Worm (Caenorhabditis elegans) whole organism, late embryonic: Measurements from ENCODE around the gene C03H5.3.

Experiments used
- C08G9.2 ChIP-seq: sonication (generic microtip); optimal IDR thresholded peaks from 2 replicates; lab custom pipeline; 2016; ENCODE audit warnings: mild to moderate bottlenecking, missing genetic modification characterization, moderate library complexity, missing compliant biosample characterization
- C38D4.7 ChIP-seq: fragments of 200-800 bp; sonication (Bioruptor generic); optimal IDR thresholded peaks from 2 replicates; lab custom pipeline; 2018; ENCODE audit warnings: mild to moderate bottlenecking, missing genetic modification characterization, moderate library complexity, missing compliant biosample characterization
- K09A11.1 ChIP-seq: sonication (generic microtip); optimal IDR thresholded peaks from 2 replicates; lab custom pipeline; 2017; ENCODE audit warnings: antibody characterized with exemption, mild to moderate bottlenecking, missing genetic modification characterization, missing compliant biosample characterization; ENCODE audit not compliant: insufficient read depth
- T23F11.4 ChIP-seq: fragments of 200-800 bp; sonication (Bioruptor generic); optimal IDR thresholded peaks from 2 replicates; lab custom pipeline; 2018; ENCODE audit warnings: mild to moderate bottlenecking, missing genetic modification characterization, missing compliant biosample characterization
- ahr-1 ChIP-seq: sonication (generic microtip); optimal IDR thresholded peaks from 2 replicates; lab custom pipeline; 2016; ENCODE audit warnings: missing genetic modification characterization, missing compliant biosample characterization
- ama-1 ChIP-seq: fragments of 150-350 bp; optimal IDR thresholded peaks from 2 replicates; lab custom pipeline; 2014
- ceh-18 ChIP-seq: sonication (generic microtip); optimal IDR thresholded peaks from 2 replicates; lab custom pipeline; 2016; ENCODE audit warnings: missing genetic modification characterization, missing compliant biosample characterization
- ceh-22 ChIP-seq: sonication (generic microtip); optimal IDR thresholded peaks from 2 replicates; lab custom pipeline; 2017; ENCODE audit warnings: missing biosample characterization, missing genetic modification characterization
- ceh-30 ChIP-seq: fragments of 150-350 bp; optimal IDR thresholded peaks from 2 replicates; lab custom pipeline; 2014; ENCODE audit warnings: missing biosample characterization, missing genetic modification characterization
- ceh-31 ChIP-seq: sonication (generic microtip); optimal IDR thresholded peaks from 2 replicates; lab custom pipeline; 2016; ENCODE audit warnings: missing genetic modification characterization, missing compliant biosample characterization
- ceh-34 ChIP-seq: sonication (generic microtip); optimal IDR thresholded peaks from 2 replicates; lab custom pipeline; 2016; ENCODE audit warnings: mild to moderate bottlenecking, missing genetic modification characterization, missing compliant biosample characterization
- ceh-45 ChIP-seq: fragments of 200-800 bp; sonication (Bioruptor generic); IDR thresholded peaks from 2 replicates; pipeline ENCODE4 v1.3.6; 2022; ENCODE audit warnings: missing genetic modification reagents, missing genetic modification characterization, missing compliant biosample characterization
- ceh-6 ChIP-seq: fragments of 200-800 bp; sonication (Bioruptor generic); optimal IDR thresholded peaks from 2 replicates; lab custom pipeline; 2018; ENCODE audit warnings: mild to moderate bottlenecking, missing genetic modification characterization, missing compliant biosample characterization
- fax-1 ChIP-seq: sonication (generic microtip); optimal IDR thresholded peaks from 2 replicates; lab custom pipeline; 2016; ENCODE audit warnings: missing genotype, missing genetic modification characterization, missing compliant biosample characterization
- fkh-10 ChIP-seq: fragments of 150-350 bp; optimal IDR thresholded peaks from 2 replicates; lab custom pipeline; 2014; ENCODE audit warnings: missing biosample characterization, missing genetic modification reagents, missing genetic modification characterization
- gmeb-2 ChIP-seq: sonication (generic microtip); optimal IDR thresholded peaks from 2 replicates; lab custom pipeline; 2016; ENCODE audit warnings: missing genetic modification characterization, inconsistent platforms, missing compliant biosample characterization
- hlh-6 ChIP-seq: sonication (generic microtip); optimal IDR thresholded peaks from 2 replicates; lab custom pipeline; 2016; ENCODE audit warnings: missing genotype, missing genetic modification characterization, missing compliant biosample characterization
- hlh-8 ChIP-seq: sonication (generic microtip); optimal IDR thresholded peaks from 2 replicates; lab custom pipeline; 2016; ENCODE audit warnings: missing genotype, missing genetic modification characterization, missing compliant biosample characterization
- lim-6 ChIP-seq: sonication (generic microtip); optimal IDR thresholded peaks from 2 replicates; lab custom pipeline; 2016; ENCODE audit warnings: missing genetic modification characterization, missing compliant biosample characterization
- lin-11 ChIP-seq: fragments of 200-800 bp; sonication (Bioruptor generic); optimal IDR thresholded peaks from 2 replicates; lab custom pipeline; 2018; ENCODE audit warnings: mild to moderate bottlenecking, missing genetic modification characterization, missing compliant biosample characterization
- madf-2 ChIP-seq: sonication (generic microtip); optimal IDR thresholded peaks from 2 replicates; lab custom pipeline; 2017; ENCODE audit warnings: missing genetic modification characterization, missing compliant biosample characterization
- mec-3 ChIP-seq: sonication (generic microtip); optimal IDR thresholded peaks from 2 replicates; lab custom pipeline; 2016; ENCODE audit warnings: borderline replicate concordance, missing genetic modification characterization, missing compliant biosample characterization
- nfya-1 ChIP-seq: sonication (generic microtip); optimal IDR thresholded peaks from 2 replicates; lab custom pipeline; 2017; ENCODE audit warnings: missing genetic modification characterization, mild to moderate bottlenecking, missing compliant biosample characterization, antibody characterized with exemption, moderate library complexity
- nhr-11 ChIP-seq: fragments of 150-350 bp; optimal IDR thresholded peaks from 2 replicates; lab custom pipeline; 2014; ENCODE audit warnings: missing biosample characterization, missing genetic modification characterization
- npax-4 ChIP-seq: sonication (generic microtip); optimal IDR thresholded peaks from 2 replicates; lab custom pipeline; 2016; ENCODE audit warnings: missing genetic modification characterization, missing compliant biosample characterization
- odd-2 ChIP-seq: sonication (generic microtip); optimal IDR thresholded peaks from 2 replicates; lab custom pipeline; 2017; ENCODE audit warnings: antibody characterized with exemption, mild to moderate bottlenecking, missing genetic modification characterization, missing compliant biosample characterization
- pag-3 ChIP-seq: sonication (generic microtip); optimal IDR thresholded peaks from 2 replicates; lab custom pipeline; 2016; ENCODE audit warnings: missing compliant biosample characterization, missing genetic modification characterization, borderline replicate concordance
- pha-2 ChIP-seq: sonication (generic microtip); optimal IDR thresholded peaks from 2 replicates; lab custom pipeline; 2017; ENCODE audit warnings: mild to moderate bottlenecking, missing genetic modification characterization, missing compliant biosample characterization
- pqm-1 ChIP-seq: sonication (generic microtip); optimal IDR thresholded peaks from 2 replicates; lab custom pipeline; 2016; ENCODE audit warnings: missing genetic modification characterization, missing compliant biosample characterization
- pros-1 ChIP-seq: fragments of 150-350 bp; optimal IDR thresholded peaks from 2 replicates; lab custom pipeline; 2014; ENCODE audit warnings: missing biosample characterization, missing genetic modification reagents, missing genetic modification characterization
- sdc-2 ChIP-seq: sonication (generic microtip); optimal IDR thresholded peaks from 2 replicates; lab custom pipeline; 2016; ENCODE audit warnings: missing genotype, missing genetic modification characterization, missing compliant biosample characterization
- sox-4 ChIP-seq: sonication (generic microtip); optimal IDR thresholded peaks from 2 replicates; lab custom pipeline; 2017; ENCODE audit warnings: mild to moderate bottlenecking, missing genetic modification characterization, inconsistent platforms, missing compliant biosample characterization
- tbx-2 ChIP-seq: sonication (generic microtip); optimal IDR thresholded peaks from 2 replicates; lab custom pipeline; 2016; ENCODE audit warnings: missing genetic modification characterization, missing compliant biosample characterization
- tbx-7 ChIP-seq: sonication (generic microtip); optimal IDR thresholded peaks from 2 replicates; lab custom pipeline; 2016; ENCODE audit warnings: missing genotype, missing genetic modification characterization, missing compliant biosample characterization
- ttx-3 ChIP-seq: sonication (generic microtip); optimal IDR thresholded peaks from 2 replicates; lab custom pipeline; 2016; ENCODE audit warnings: missing genetic modification reagents, missing genetic modification characterization, missing compliant biosample characterization
- unc-3 ChIP-seq, 2 experiments: fragments of 200-800 bp in 1 of 2; sonication (Bioruptor generic) in 1 of 2; sonication (generic microtip) in 1 of 2; conservative IDR thresholded peaks in 1 of 2; optimal IDR thresholded peaks in 1 of 2; 2 replicates each; pipeline versions ENCODE4 v1.3.6 to Lab custom; 2016 to 2022; ENCODE audit warnings: missing compliant biosample characterization in 2 of 2, missing genetic modification characterization in 2 of 2, missing genetic modification reagents in 1 of 2
- unc-55 ChIP-seq: sonication (generic microtip); optimal IDR thresholded peaks from 2 replicates; lab custom pipeline; 2017; ENCODE audit warnings: missing biosample characterization, missing genetic modification reagents, missing genetic modification characterization
- unc-86 ChIP-seq: sonication (generic microtip); optimal IDR thresholded peaks from 2 replicates; lab custom pipeline; 2016; ENCODE audit warnings: missing genetic modification characterization, missing compliant biosample characterization

Gene C03H5.3

DNA sequence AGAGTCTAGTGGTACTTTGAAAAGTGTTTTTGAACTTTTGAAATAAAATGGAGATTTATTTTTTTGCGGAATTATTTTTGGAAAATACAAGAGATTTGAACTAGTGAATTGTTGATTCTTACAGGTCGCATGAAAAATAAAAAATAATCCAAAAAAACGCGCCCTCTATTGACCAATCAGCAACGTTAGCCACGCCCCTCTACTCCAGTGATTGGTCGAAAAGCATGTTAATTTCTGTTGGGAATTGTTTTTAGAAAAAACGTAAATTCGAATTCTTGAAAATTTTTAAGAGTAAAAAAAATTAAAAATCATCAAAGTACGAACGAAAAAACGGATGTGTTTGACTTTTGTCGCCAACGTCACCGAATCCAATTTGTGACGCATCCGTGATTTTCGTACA lies 15.5 kb upstream of the C03H5.3 start:
- TF ChIP-seq nfya-1 (tag; lab: Kevin White, UChicago): peak; percentile 53
- no peak for TF ChIP-seq nhr-11 (tag; lab: Kevin White, UChicago)

DNA sequence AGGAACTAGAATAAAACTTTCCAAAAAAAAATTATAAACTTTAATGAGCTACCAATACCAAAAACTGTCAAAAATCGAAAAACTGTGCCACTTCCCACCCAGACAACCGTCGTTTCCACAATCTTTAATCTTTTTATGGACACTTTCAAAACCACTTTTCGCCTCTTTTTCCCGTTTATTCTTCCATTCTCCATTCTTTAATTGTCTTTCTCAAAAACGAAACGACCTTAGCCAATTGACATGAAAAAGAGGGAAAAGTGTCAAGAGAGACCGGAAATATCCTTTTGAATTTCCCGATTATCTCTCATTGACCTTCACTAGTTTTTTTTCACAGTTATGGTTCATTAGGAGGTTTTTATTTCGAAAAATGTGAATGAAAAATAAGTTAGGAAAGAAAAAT lies 14.3 kb upstream of the C03H5.3 start:
- TF ChIP-seq sox-4 (tag; lab: Kevin White, UChicago): no peak
- TF ChIP-seq mec-3 (tag; lab: Kevin White, UChicago): no peak
- TF ChIP-seq gmeb-2: no peak
- no peak for TF ChIP-seq unc-55
- no peak for TF ChIP-seq lin-11 (tag; lab: Kevin White, UChicago)
- no peak for TF ChIP-seq hlh-8
- no peak for TF ChIP-seq unc-3 (GFP tag; conservative IDR thresholded peaks at IDR 0.05; lab: Robert Waterston, UW)
- TF ChIP-seq unc-3 (tag; optimal IDR thresholded peaks at IDR 0.05; lab: Kevin White, UChicago): no peak
- TF ChIP-seq ceh-6 (GFP tag; lab: Kevin White, UChicago): no peak
- TF ChIP-seq odd-2 (tag; lab: Kevin White, UChicago): no peak
- TF ChIP-seq pqm-1 (tag; lab: Kevin White, UChicago): no peak
- no peak for TF ChIP-seq ceh-45 (GFP tag; lab: Robert Waterston, UW)
- TF ChIP-seq tbx-2: no peak
- TF ChIP-seq hlh-6 (tag; lab: Kevin White, UChicago): no peak
- TF ChIP-seq ceh-18 (tag; lab: Kevin White, UChicago): no peak
- TF ChIP-seq C38D4.7 (GFP tag; lab: Kevin White, UChicago): no peak
- TF ChIP-seq C08G9.2: no peak
- TF ChIP-seq ceh-22 (tag; lab: Kevin White, UChicago): no peak
- TF ChIP-seq ceh-34: no peak
- TF ChIP-seq pha-2 (tag; lab: Kevin White, UChicago): no peak
- no peak for TF ChIP-seq madf-2 (tag; lab: Kevin White, UChicago)

DNA sequence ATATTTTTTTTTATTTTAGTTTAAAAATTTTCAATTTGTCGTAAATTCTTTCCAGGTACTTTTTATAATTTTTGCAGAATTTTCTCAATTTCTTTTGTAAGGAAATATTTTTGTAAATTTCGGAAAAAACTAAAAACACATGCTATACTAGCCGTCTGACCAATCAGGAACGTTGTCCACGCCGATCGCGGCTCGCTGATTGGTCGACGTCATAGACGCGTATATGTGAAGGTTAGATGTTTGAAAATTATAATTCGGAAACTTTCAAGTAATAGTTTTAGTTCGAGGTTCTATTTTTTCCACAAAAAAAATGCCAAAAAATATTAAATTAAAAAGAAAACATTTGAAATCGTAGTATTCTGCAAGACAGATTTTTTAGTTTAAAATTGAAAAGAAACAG lies 13.7 kb upstream of the C03H5.3 start:
- no peak for TF ChIP-seq fkh-10 (GFP tag; lab: Kevin White, UChicago)
- no peak for TF ChIP-seq tbx-2
- TF ChIP-seq nfya-1 (tag; lab: Kevin White, UChicago): peak; percentile 69
- no peak for TF ChIP-seq T23F11.4 (GFP tag; lab: Kevin White, UChicago)

DNA sequence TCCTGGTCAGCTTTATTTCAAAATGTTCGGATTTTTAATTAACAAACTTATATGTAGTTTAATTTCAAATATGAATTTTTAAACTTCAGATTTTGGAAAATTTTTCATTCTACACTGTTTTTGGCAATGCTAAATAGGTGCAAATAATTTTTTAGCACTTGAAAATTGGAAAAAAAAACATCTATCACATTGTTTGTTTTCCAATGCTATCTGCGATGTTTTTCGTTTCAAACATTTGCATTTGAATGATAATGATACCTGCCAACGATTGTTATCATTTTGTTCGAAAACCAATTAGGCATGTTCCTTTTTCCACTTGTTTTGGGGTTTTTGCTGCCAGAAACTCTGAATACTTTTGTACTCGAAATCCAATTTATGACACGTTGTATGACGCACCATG lies 10.9 kb upstream of the C03H5.3 start, which contains the start of gene C03H5.4:
Gene C03H5.4 (plus strand): TSS at position 301 of the 400 bp plus-strand sequence.
- no peak for TF ChIP-seq ceh-18 (tag; lab: Kevin White, UChicago)
- no peak for TF ChIP-seq ahr-1
- TF ChIP-seq ceh-31 (tag; lab: Kevin White, UChicago): no peak
- no peak for TF ChIP-seq C38D4.7 (GFP tag; lab: Kevin White, UChicago)
- no peak for TF ChIP-seq K09A11.1 (tag; lab: Kevin White, UChicago)
- TF ChIP-seq unc-86 (tag; lab: Kevin White, UChicago): no peak

DNA sequence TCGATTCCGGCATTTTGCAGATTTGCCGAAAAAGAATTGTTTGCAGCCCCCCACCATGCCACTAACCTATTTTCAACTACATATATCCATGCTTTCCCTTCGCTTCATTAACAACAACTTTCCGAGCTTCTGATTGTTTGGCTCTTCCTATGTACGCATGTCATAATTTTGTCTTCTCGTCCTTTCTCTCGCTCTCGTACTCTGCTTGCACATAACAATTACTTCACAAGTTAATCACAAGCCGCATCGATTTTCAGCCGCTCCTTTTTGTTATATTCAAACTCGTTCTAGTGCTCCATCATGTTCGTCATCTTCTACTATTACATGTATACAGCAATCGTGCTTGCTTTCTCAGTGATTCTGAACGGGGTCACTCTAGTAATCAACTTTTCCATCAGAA lies 7.5 kb upstream of the C03H5.3 start, which contains the start of gene C03H5.9:
Gene C03H5.9 (plus strand): TSS at position 301 of the 400 bp plus-strand sequence.
- TF ChIP-seq lin-11 (tag; lab: Kevin White, UChicago): no peak
- TF ChIP-seq sdc-2 (tag; lab: Kevin White, UChicago): no peak
- TF ChIP-seq pag-3 (tag; lab: Kevin White, UChicago): no peak
- TF ChIP-seq tbx-2: no peak
- TF ChIP-seq hlh-6 (tag; lab: Kevin White, UChicago): no peak
- no peak for TF ChIP-seq ama-1 (lab: Kevin White, UChicago)
- TF ChIP-seq ceh-18 (tag; lab: Kevin White, UChicago): no peak
- TF ChIP-seq ceh-30 (tag; lab: Kevin White, UChicago): no peak
- TF ChIP-seq npax-4 (tag; lab: Kevin White, UChicago): no peak
- no peak for TF ChIP-seq C38D4.7 (GFP tag; lab: Kevin White, UChicago)
- no peak for TF ChIP-seq ttx-3 (tag; lab: Kevin White, UChicago)
- no peak for TF ChIP-seq lim-6 (tag; lab: Kevin White, UChicago)
- TF ChIP-seq pros-1 (tag; lab: Kevin White, UChicago): no peak
- TF ChIP-seq tbx-7 (tag; lab: Kevin White, UChicago): no peak
- no peak for TF ChIP-seq fax-1 (tag; lab: Kevin White, UChicago)
